Fruit fly (Drosophila melanogaster) S2 (cell line): ENCODE results near the gene kz.

Experiments used
- CG8478 ChIP-seq: fragments of >200 bp; optimal IDR thresholded peaks from 2 replicates; lab custom pipeline; 2018
- CTCF ChIP-seq, 2 experiments: fragments of >200 bp; optimal IDR thresholded peaks; 2 replicates each; lab custom pipeline; 2018

- TF ChIP-seq CTCF (optimal IDR thresholded peaks at IDR 0.05; lab: Kevin White, UChicago) (no peak), CG8478 (lab: Kevin White, UChicago) (no peak)
Measured at dm6 chrX:2289134-2289533, 47.3 kb upstream of the kz start.
